Fruit fly (Drosophila melanogaster) whole organism, wandering third instar larva: ENCODE measurements around the gene Grl62c.

Experiments used
- Abd-B ChIP-seq: fragments of >200 bp; optimal IDR thresholded peaks from 2 replicates; lab custom pipeline; 2017; ENCODE audit warnings: missing biosample characterization, missing genetic modification characterization
- CG32264 ChIP-seq: fragments of 200-800 bp; sonication (Bioruptor generic); optimal IDR thresholded peaks from 2 replicates; lab custom pipeline; 2016; ENCODE audit warnings: missing biosample characterization, missing genetic modification characterization
- CrebA ChIP-seq: fragments of 200-800 bp; sonication (Bioruptor generic); optimal IDR thresholded peaks from 2 replicates; lab custom pipeline; 2016; ENCODE audit warnings: missing biosample characterization, mild to moderate bottlenecking, missing genetic modification characterization, borderline replicate concordance
- GATAd ChIP-seq: sonication (Bioruptor generic); optimal IDR thresholded peaks from 2 replicates; lab custom pipeline; 2016; ENCODE audit warnings: missing biosample characterization, missing genetic modification characterization
- Hr78 ChIP-seq: fragments of >200 bp; optimal IDR thresholded peaks from 2 replicates; lab custom pipeline; 2017; ENCODE audit warnings: missing biosample characterization, missing genetic modification characterization
- Hr83 ChIP-seq: fragments of 200-300 bp; sonication (Bioruptor generic); optimal IDR thresholded peaks from 2 replicates; lab custom pipeline; 2016; ENCODE audit warnings: missing biosample characterization, mild to moderate bottlenecking, missing genetic modification characterization, moderate library complexity; ENCODE audit not compliant: poor library complexity, severe bottlenecking
- Myc ChIP-seq: fragments of >200 bp; optimal IDR thresholded peaks from 2 replicates; lab custom pipeline; 2017
- Rel ChIP-seq, 2 experiments: fragments of 200-800 bp; sonication (Bioruptor generic) in 1 of 2; optimal IDR thresholded peaks; 2 replicates in 1 of 2; 3 replicates in 1 of 2; lab custom pipeline; 2016 to 2019; ENCODE audit warnings: mild to moderate bottlenecking in 2 of 2, missing biosample characterization in 2 of 2, missing genetic modification characterization in 2 of 2, moderate library complexity in 1 of 2
- Sp1 ChIP-seq: fragments of 200-800 bp; sonication (Bioruptor generic); optimal IDR thresholded peaks from 3 replicates; lab custom pipeline; 2019; ENCODE audit warnings: missing biosample characterization, mild to moderate bottlenecking, missing genetic modification characterization, moderate library complexity
- Vsx2 ChIP-seq: fragments of 200-300, 225-300 bp; sonication (Bioruptor generic); optimal IDR thresholded peaks from 2 replicates; lab custom pipeline; 2018; ENCODE audit warnings: missing biosample characterization, missing genetic modification characterization; ENCODE audit not compliant: partially characterized antibody
- br ChIP-seq: fragments of 200-800 bp; sonication (Bioruptor generic); optimal IDR thresholded peaks from 2 replicates; lab custom pipeline; 2016; ENCODE audit warnings: missing biosample characterization, missing genetic modification characterization
- dl ChIP-seq, 2 experiments: fragments of 175-275, 200-275 bp in 1 of 2; fragments of 200-275 bp in 1 of 2; sonication (Bioruptor generic); optimal IDR thresholded peaks; lab custom pipeline; 2018; ENCODE audit warnings: mild to moderate bottlenecking in 2 of 2, missing biosample characterization in 2 of 2, missing genetic modification characterization in 2 of 2, moderate library complexity in 2 of 2; ENCODE audit not compliant: partially characterized antibody in 2 of 2, insufficient read depth in 1 of 2
- dmrt93B ChIP-seq: fragments of 200-800 bp; sonication (Bioruptor generic); optimal IDR thresholded peaks from 2 replicates; lab custom pipeline; 2018; ENCODE audit warnings: missing biosample characterization, mild to moderate bottlenecking, missing genetic modification characterization
- dsf ChIP-seq: sonication (Bioruptor generic); optimal IDR thresholded peaks from 2 replicates; lab custom pipeline; 2016; ENCODE audit warnings: missing biosample characterization, missing genetic modification characterization, borderline replicate concordance
- jim ChIP-seq: fragments of 175-275, 200-325 bp; sonication (Bioruptor generic); optimal IDR thresholded peaks from 2 replicates; lab custom pipeline; 2016; ENCODE audit warnings: missing biosample characterization, mild to moderate bottlenecking, missing genetic modification characterization
- psq ChIP-seq: fragments of 200-800 bp; sonication (Bioruptor generic); optimal IDR thresholded peaks from 3 replicates; lab custom pipeline; 2017; ENCODE audit warnings: missing biosample characterization, mild to moderate bottlenecking, missing genetic modification characterization, moderate library complexity
- tai ChIP-seq: sonication (Bioruptor generic); optimal IDR thresholded peaks from 2 replicates; lab custom pipeline; 2016; ENCODE audit warnings: missing biosample characterization, missing genetic modification characterization

Gene Grl62c

DNA sequence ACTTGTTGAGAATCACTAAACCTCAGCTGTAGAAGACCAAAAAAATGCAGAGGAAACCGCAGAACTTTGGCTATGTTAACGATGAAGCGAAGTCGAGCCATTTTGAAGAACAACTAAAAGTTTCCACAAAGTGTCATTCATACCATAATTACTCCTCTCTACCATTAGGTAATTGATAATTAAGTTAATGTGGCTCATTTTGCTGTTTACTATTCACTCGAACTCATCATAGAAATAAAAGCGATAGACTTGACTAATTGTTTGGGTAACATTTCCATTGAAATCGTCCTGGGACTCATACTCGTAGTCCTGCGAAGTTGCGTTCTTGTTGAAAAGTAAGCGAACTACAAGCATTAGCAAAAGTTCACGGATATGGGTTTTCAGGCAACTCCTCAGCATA is 4.9 kb upstream of the Grl62c start, which contains the start of gene Grl62a:
Gene Grl62a (minus strand): TSS at position 101 of the 400 bp plus-strand sequence.
- TF ChIP-seq dmrt93B (GFP tag; lab: Kevin White, UChicago) (no peak), br (GFP tag; lab: Kevin White, UChicago) (no peak), CG32264 (GFP tag; lab: Kevin White, UChicago) (no peak), Vsx2 (GFP tag; lab: Kevin White, UChicago) (no peak), GATAd (no peak), Sp1 (no peak), tai (GFP tag; lab: Kevin White, UChicago) (no peak), dl (GFP tag; optimal IDR thresholded peaks at IDR 0.05; lab: Kevin White, UChicago; ENCODE audit: insufficient read depth in 1 of 2, partially characterized antibody in 2 of 2) (no peak), Myc (lab: Kevin White, UChicago) (no peak), Abd-B (GFP tag; lab: Kevin White, UChicago) (no peak), Rel (GFP tag; optimal IDR thresholded peaks at IDR 0.05; lab: Kevin White, UChicago) (no peak), Rel (tag; optimal IDR thresholded peaks at IDR 0.05; lab: Kevin White, UChicago) (no peak), jim (no peak), Hr78 (GFP tag; lab: Kevin White, UChicago) (no peak), psq (GFP tag; lab: Kevin White, UChicago) (no peak), dsf (no peak)

DNA sequence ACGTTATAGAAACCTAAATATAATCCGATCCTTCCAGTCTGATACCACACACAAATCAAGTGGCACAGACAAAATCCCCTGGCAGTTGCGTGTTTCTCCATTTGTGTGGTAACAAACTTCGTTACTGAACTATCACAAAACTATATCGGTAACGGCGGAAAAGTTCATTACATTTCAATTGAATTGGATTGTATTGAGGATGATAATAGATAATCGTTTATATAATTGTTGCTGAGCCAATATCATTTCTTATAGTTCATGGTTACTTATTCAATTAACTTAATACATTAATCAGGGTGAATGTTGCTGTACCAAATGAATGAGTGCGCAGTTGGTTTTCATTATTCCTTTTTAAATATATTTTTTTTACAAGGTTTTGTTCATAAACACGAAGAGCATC is 3.5 kb upstream of the Grl62c start, which contains the start of gene Grl62b:
Gene Grl62b (minus strand): TSS at position 101 of the 400 bp plus-strand sequence.
- TF ChIP-seq Hr83 (no peak), CrebA (GFP tag; lab: Kevin White, UChicago) (no peak), GATAd (no peak), jim (no peak), Hr78 (GFP tag; lab: Kevin White, UChicago) (no peak), dl (GFP tag; optimal IDR thresholded peaks at IDR 0.05; lab: Kevin White, UChicago; ENCODE audit: insufficient read depth in 1 of 2, partially characterized antibody in 2 of 2) (no peak)

- no peak for TF ChIP-seq tai (GFP tag; lab: Kevin White, UChicago)
Observed at dm6 chr3L:2038124-2038523, 11.3 kb downstream of the Grl62c start, which contains the start of gene CG42355. CG42355 (minus strand) TSS chr3L:2038224.
